Fruit fly (Drosophila melanogaster) whole organism, embryonic: Measurements from ENCODE around the gene c12.2.
A peak's percentile ranks its signal among the peaks of the same experiment; 100 is the strongest.

Source experiments
- Asciz ChIP-seq: fragments of 200-800 bp; sonication (Bioruptor generic); optimal IDR thresholded peaks from 2 replicates; lab custom pipeline; 2017; ENCODE audit warnings: missing biosample characterization, mild to moderate bottlenecking, missing genetic modification characterization, missing genetic modification reagents
- B-H1 ChIP-seq: fragments of 200-800 bp; sonication (Bioruptor generic); IDR thresholded peaks from 3 replicates; pipeline ENCODE4 v1.3.6; 2022; ENCODE audit warnings: missing biosample characterization, missing genetic modification characterization
- BEAF-32 ChIP-seq: fragments of 200-800 bp; sonication (Bioruptor generic); optimal IDR thresholded peaks from 3 replicates; lab custom pipeline; 2017; ENCODE audit warnings: missing biosample characterization, missing genetic modification characterization, mild to moderate bottlenecking, moderate library complexity, missing genetic modification reagents
- Bgb ChIP-seq: fragments of 200-800 bp; sonication (Bioruptor generic); IDR thresholded peaks from 2 replicates; pipeline ENCODE4 v1.3.6; 2022; ENCODE audit warnings: missing biosample characterization, missing genetic modification characterization; ENCODE audit not compliant: partially characterized antibody
- BtbVII ChIP-seq: fragments of 200-800 bp; sonication (Bioruptor generic); optimal IDR thresholded peaks from 3 replicates; lab custom pipeline; 2017; ENCODE audit warnings: missing biosample characterization, mild to moderate bottlenecking, missing genetic modification characterization
- CG10147 ChIP-seq: fragments of 200-800 bp; sonication (Bioruptor generic); optimal IDR thresholded peaks from 2 replicates; lab custom pipeline; 2019; ENCODE audit warnings: missing biosample characterization, mild to moderate bottlenecking, missing genetic modification characterization, moderate library complexity
- CG10274 ChIP-seq: fragments of 200-800 bp; sonication (Bioruptor generic); optimal IDR thresholded peaks from 3 replicates; lab custom pipeline; 2017; ENCODE audit warnings: missing biosample characterization, mild to moderate bottlenecking, missing genetic modification characterization
- CG11456 ChIP-seq: fragments of 200-800 bp; sonication (Bioruptor generic); IDR thresholded peaks from 3 replicates; pipeline ENCODE4 v1.3.6; 2022; ENCODE audit warnings: missing biosample characterization, missing genetic modification characterization
- CG11696 ChIP-seq: fragments of 200-800 bp; sonication (Bioruptor generic); IDR thresholded peaks from 2 replicates; pipeline ENCODE4 v1.3.6; 2022; ENCODE audit warnings: missing biosample characterization, missing genetic modification characterization
- CG12659 ChIP-seq: fragments of 200-800 bp; sonication (Bioruptor generic); optimal IDR thresholded peaks from 3 replicates; lab custom pipeline; 2017; ENCODE audit warnings: mild to moderate bottlenecking, missing biosample characterization, missing genetic modification reagents, missing genetic modification characterization
- CG12769 ChIP-seq: fragments of 200-800 bp; sonication (Bioruptor generic); optimal IDR thresholded peaks from 2 replicates; lab custom pipeline; 2019; ENCODE audit warnings: missing biosample characterization, mild to moderate bottlenecking, missing genetic modification characterization, moderate library complexity
- CG12942 ChIP-seq: fragments of 200-800 bp; sonication (Bioruptor generic); optimal IDR thresholded peaks from 3 replicates; lab custom pipeline; 2016; ENCODE audit warnings: missing biosample characterization, missing genetic modification characterization
- CG15479 ChIP-seq: fragments of 200-800 bp; sonication (Bioruptor generic); optimal IDR thresholded peaks from 3 replicates; lab custom pipeline; 2019; ENCODE audit warnings: missing biosample characterization, mild to moderate bottlenecking, missing genetic modification characterization, moderate library complexity
- CG17361 ChIP-seq: fragments of 200-800 bp; sonication (Bioruptor generic); IDR thresholded peaks from 3 replicates; pipeline ENCODE4 v1.3.6; 2022; ENCODE audit warnings: missing biosample characterization, missing genetic modification characterization
- CG18619 ChIP-seq: fragments of 200-800 bp; sonication (Bioruptor generic); optimal IDR thresholded peaks from 3 replicates; lab custom pipeline; 2017; ENCODE audit warnings: missing biosample characterization, mild to moderate bottlenecking, missing genetic modification characterization
- CG2129 ChIP-seq: fragments of 200-800 bp; sonication (Bioruptor generic); IDR thresholded peaks from 2 replicates; pipeline ENCODE4 v1.3.6; 2022; ENCODE audit warnings: missing biosample characterization, missing genetic modification characterization; ENCODE audit not compliant: partially characterized antibody
- CG2678 ChIP-seq: fragments of 200-800 bp; sonication (Bioruptor generic); optimal IDR thresholded peaks from 3 replicates; lab custom pipeline; 2019; ENCODE audit warnings: missing biosample characterization, mild to moderate bottlenecking, missing genetic modification characterization, moderate library complexity
- CG30020 ChIP-seq: fragments of 200-800 bp; optimal IDR thresholded peaks from 2 replicates; lab custom pipeline; 2019; ENCODE audit warnings: missing biosample characterization, mild to moderate bottlenecking, missing genetic modification characterization, moderate library complexity
- CG31365 ChIP-seq: fragments of 200-800 bp; sonication (Bioruptor generic); optimal IDR thresholded peaks from 2 replicates; lab custom pipeline; 2018; ENCODE audit warnings: missing biosample characterization, mild to moderate bottlenecking, missing genetic modification characterization
- CG34224 ChIP-seq: fragments of 200-800 bp; sonication (Bioruptor generic); IDR thresholded peaks from 3 replicates; pipeline ENCODE4 v1.3.6; 2022; ENCODE audit warnings: missing biosample characterization, missing genetic modification characterization; ENCODE audit not compliant: partially characterized antibody
- CG34376 ChIP-seq: fragments of 200-800 bp; sonication (Bioruptor generic); optimal IDR thresholded peaks from 2 replicates; lab custom pipeline; 2018; ENCODE audit warnings: missing biosample characterization, mild to moderate bottlenecking, missing genetic modification characterization
- CG4360 ChIP-seq: fragments of 200-800 bp; sonication (Bioruptor generic); IDR thresholded peaks from 2 replicates; pipeline ENCODE4 v1.3.6; 2022; ENCODE audit warnings: missing biosample characterization, missing genetic modification characterization
- CG6175 ChIP-seq: fragments of 200-800 bp; sonication (Bioruptor generic); IDR thresholded peaks from 3 replicates; pipeline ENCODE4 v1.3.6; 2022; ENCODE audit warnings: missing biosample characterization, missing genetic modification characterization
- CG6254 ChIP-seq: fragments of 200-800 bp; sonication (Bioruptor generic); optimal IDR thresholded peaks from 3 replicates; lab custom pipeline; 2017; ENCODE audit warnings: mild to moderate bottlenecking, missing biosample characterization, missing genetic modification reagents, missing genetic modification characterization
- CG6765 ChIP-seq: fragments of 200-800 bp; sonication (Bioruptor generic); optimal IDR thresholded peaks from 3 replicates; lab custom pipeline; 2017; ENCODE audit warnings: missing biosample characterization, mild to moderate bottlenecking, missing genetic modification characterization
- CG8290 ChIP-seq, 3 experiments: fragments of 200-800 bp; sonication (Bioruptor generic); optimal IDR thresholded peaks; 2 replicates each; lab custom pipeline; 2016 to 2019; ENCODE audit warnings: missing biosample characterization in 3 of 3, missing genetic modification characterization in 3 of 3, mild to moderate bottlenecking in 2 of 3, moderate library complexity in 1 of 3
- D19B ChIP-seq: fragments of 200-800 bp; sonication (Bioruptor generic); optimal IDR thresholded peaks from 2 replicates; lab custom pipeline; 2017; ENCODE audit warnings: missing biosample characterization, mild to moderate bottlenecking, missing genetic modification characterization
- Dll ChIP-seq: fragments of 200-800 bp; sonication (Bioruptor generic); IDR thresholded peaks from 4 replicates; pipeline ENCODE4 v1.3.6; 2022; ENCODE audit warnings: missing biosample characterization, missing genetic modification characterization; ENCODE audit not compliant: partially characterized antibody
- Fer3 ChIP-seq: fragments of 200-800 bp; sonication (Bioruptor generic); optimal IDR thresholded peaks from 2 replicates; lab custom pipeline; 2018; ENCODE audit warnings: missing biosample characterization, mild to moderate bottlenecking, missing genetic modification characterization, moderate library complexity
- Lhr ChIP-seq: fragments of 200-800 bp; sonication (Bioruptor generic); optimal IDR thresholded peaks from 3 replicates; lab custom pipeline; 2017; ENCODE audit warnings: mild to moderate bottlenecking, missing biosample characterization, missing genetic modification reagents, missing genetic modification characterization
- Neu2 ChIP-seq: fragments of 200-800 bp; sonication (Bioruptor generic); optimal IDR thresholded peaks from 3 replicates; lab custom pipeline; 2016; ENCODE audit warnings: missing biosample characterization, missing genetic modification characterization, borderline replicate concordance
- YL-1 ChIP-seq: fragments of 200-800 bp; sonication (Bioruptor generic); optimal IDR thresholded peaks from 3 replicates; lab custom pipeline; 2017; ENCODE audit warnings: missing biosample characterization, mild to moderate bottlenecking, missing genetic modification characterization
- ap ChIP-seq: fragments of 200-800 bp; sonication (Bioruptor generic); IDR thresholded peaks from 2 replicates; pipeline ENCODE4 v1.3.6; 2022; ENCODE audit warnings: missing biosample characterization, missing genetic modification characterization
- chinmo ChIP-seq: fragments of 200-800 bp; sonication (Bioruptor generic); IDR thresholded peaks from 4 replicates; pipeline ENCODE4 v1.3.6; 2022; ENCODE audit warnings: missing biosample characterization, missing genetic modification characterization; ENCODE audit not compliant: partially characterized antibody
- crc ChIP-seq: fragments of 200-800 bp; sonication (Bioruptor generic); optimal IDR thresholded peaks from 2 replicates; lab custom pipeline; 2016; ENCODE audit warnings: missing biosample characterization, missing genetic modification characterization
- cwo ChIP-seq: fragments of 200-800 bp; sonication (Bioruptor generic); optimal IDR thresholded peaks from 3 replicates; lab custom pipeline; 2017; ENCODE audit warnings: missing biosample characterization, missing genetic modification characterization, mild to moderate bottlenecking, moderate library complexity, missing genetic modification reagents
- fu2 ChIP-seq: fragments of 200-800 bp; sonication (Bioruptor generic); optimal IDR thresholded peaks from 2 replicates; lab custom pipeline; 2016; ENCODE audit warnings: missing biosample characterization, missing genetic modification characterization
- gcm ChIP-seq: fragments of 200-800 bp; sonication (Bioruptor generic); optimal IDR thresholded peaks from 2 replicates; lab custom pipeline; 2019; ENCODE audit warnings: missing biosample characterization, mild to moderate bottlenecking, missing genetic modification characterization, moderate library complexity
- gsb ChIP-seq: fragments of 200-800 bp; sonication (Bioruptor generic); IDR thresholded peaks from 2 replicates; pipeline ENCODE4 v1.3.6; 2022; ENCODE audit warnings: missing biosample characterization, missing genetic modification characterization
- lola ChIP-seq, 3 experiments: fragments of >200 bp in 2 of 3; fragments of 200-800 bp in 1 of 3; sonication (Bioruptor generic) in 1 of 3; optimal IDR thresholded peaks; 2 replicates each; lab custom pipeline; 2017 to 2019; ENCODE audit warnings: missing biosample characterization in 3 of 3, missing genetic modification characterization in 3 of 3, mild to moderate bottlenecking in 1 of 3, moderate library complexity in 1 of 3
- mirr ChIP-seq: fragments of 200-800 bp; sonication (Bioruptor generic); optimal IDR thresholded peaks from 3 replicates; lab custom pipeline; 2018; ENCODE audit warnings: missing biosample characterization, mild to moderate bottlenecking, missing genetic modification characterization
- mld ChIP-seq: fragments of 200-800 bp; sonication (Bioruptor generic); IDR thresholded peaks from 3 replicates; pipeline ENCODE4 v1.3.6; 2022; ENCODE audit warnings: missing biosample characterization, missing genetic modification characterization; ENCODE audit not compliant: partially characterized antibody
- repo ChIP-seq: fragments of 200-800 bp; sonication (Bioruptor generic); optimal IDR thresholded peaks from 2 replicates; lab custom pipeline; 2016; ENCODE audit warnings: missing biosample characterization, missing genetic modification characterization
- sna ChIP-seq: fragments of 200-800 bp; sonication (Bioruptor generic); IDR thresholded peaks from 2 replicates; pipeline ENCODE4 v1.3.6; 2022; ENCODE audit warnings: missing biosample characterization, missing genetic modification characterization; ENCODE audit not compliant: partially characterized antibody
- sr ChIP-seq: fragments of 200-800 bp; sonication (Bioruptor generic); IDR thresholded peaks from 3 replicates; pipeline ENCODE4 v1.3.6; 2022; ENCODE audit warnings: missing biosample characterization, missing genetic modification characterization
- tap ChIP-seq: fragments of 200-800 bp; optimal IDR thresholded peaks from 3 replicates; lab custom pipeline; 2019; ENCODE audit warnings: missing biosample characterization, mild to moderate bottlenecking, missing genetic modification characterization, moderate library complexity
- tll ChIP-seq, 2 experiments: fragments of 200-800 bp in 1 of 2; fragments of >200 bp in 1 of 2; sonication (Bioruptor generic) in 1 of 2; optimal IDR thresholded peaks; 2 replicates each; lab custom pipeline; 2017 to 2019; ENCODE audit warnings: missing biosample characterization in 2 of 2, missing genetic modification characterization in 2 of 2, mild to moderate bottlenecking in 1 of 2, moderate library complexity in 1 of 2

The c12.2 gene

DNA sequence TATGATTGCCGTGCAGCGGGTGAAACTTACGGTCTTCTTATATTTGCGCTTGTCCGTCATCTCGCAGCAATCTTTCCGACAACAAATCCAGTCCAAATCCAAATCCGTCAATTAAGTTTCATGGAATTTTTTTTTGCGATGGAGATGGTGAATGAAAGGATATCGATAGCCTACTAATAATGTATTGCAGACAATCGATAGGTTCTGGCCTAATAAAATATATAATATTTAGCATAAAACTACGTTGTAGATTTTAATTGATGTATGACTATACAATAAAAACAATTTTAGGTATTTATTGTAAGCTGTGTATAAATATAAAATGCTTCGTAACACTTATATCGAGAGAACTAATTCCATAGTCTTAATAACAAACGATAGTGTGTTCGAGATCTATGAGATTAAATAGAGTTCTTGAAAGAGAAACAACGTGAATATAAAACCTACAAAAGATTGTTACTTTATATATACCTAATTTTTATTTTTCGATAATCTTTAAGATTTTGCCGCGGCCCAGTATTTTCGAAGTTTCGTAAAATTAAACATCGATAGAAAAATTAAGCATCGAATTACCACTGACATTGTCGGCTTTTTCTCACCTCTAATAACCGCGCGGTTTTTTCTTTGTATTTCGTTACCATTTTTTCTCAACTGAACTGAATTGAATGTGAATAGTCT, 46.2 kb upstream of the c12.2 start, which contains the start of the genes Cfp1 and Aladin (continued):
- TF ChIP-seq mirr = no peak
- no peak for TF ChIP-seq ap (GFP tag; lab: Robert Waterston, UW)
- TF ChIP-seq Fer3 (tag; lab: Kevin White, UChicago) = no peak
- TF ChIP-seq sr (GFP tag; lab: Robert Waterston, UW) = no peak
- no peak for TF ChIP-seq CG10147 (GFP tag; lab: Kevin White, UChicago)
- TF ChIP-seq tap (tag; lab: Kevin White, UChicago) = no peak
- TF ChIP-seq chinmo (GFP tag; lab: Robert Waterston, UW) = 0 out of 4 replicates have a peak, but pooled peaks have one; percentile 28
- TF ChIP-seq CG6254 (GFP tag; lab: Kevin White, UChicago) = no peak
- TF ChIP-seq CG11696 (GFP tag; lab: Robert Waterston, UW) = no peak
- TF ChIP-seq YL-1 = no peak
- TF ChIP-seq repo (GFP tag; lab: Kevin White, UChicago) = no peak
- TF ChIP-seq sna (GFP tag; lab: Robert Waterston, UW) = no peak
- no peak for TF ChIP-seq CG12942 (GFP tag; lab: Kevin White, UChicago)
- TF ChIP-seq CG12769 (tag; lab: Kevin White, UChicago) = no peak
- no peak for TF ChIP-seq CG18619 (GFP tag; lab: Kevin White, UChicago)
- TF ChIP-seq lola (GFP tag; optimal IDR thresholded peaks at IDR 0.05; lab: Kevin White, UChicago) = peak in 1 of 3 experiments; percentile 5
- no peak for TF ChIP-seq Lhr
- TF ChIP-seq CG12659 = no peak
- TF ChIP-seq CG6765 = no peak
- TF ChIP-seq fu2 = no peak
- no peak for TF ChIP-seq BtbVII (GFP tag; lab: Kevin White, UChicago)
- no peak for TF ChIP-seq Neu2
- TF ChIP-seq Dll (GFP tag; lab: Robert Waterston, UW) = peak; percentile 70; the same call in 3 of the 4 replicates
- no peak for TF ChIP-seq Asciz (GFP tag; lab: Kevin White, UChicago)
- TF ChIP-seq CG6175 = no peak
- no peak for TF ChIP-seq tll (GFP tag; optimal IDR thresholded peaks at IDR 0.05; lab: Kevin White, UChicago)
- TF ChIP-seq gsb (GFP tag; lab: Robert Waterston, UW) = no peak
- TF ChIP-seq CG34376 (GFP tag; lab: Kevin White, UChicago) = no peak
- TF ChIP-seq CG34224 (GFP tag; lab: Robert Waterston, UW) = peak; percentile 37; the same call in 2 of the 3 replicates
- TF ChIP-seq cwo (GFP tag; lab: Kevin White, UChicago) = no peak
- no peak for TF ChIP-seq CG2678
- no peak for TF ChIP-seq crc (GFP tag; lab: Kevin White, UChicago)
- no peak; the same call in 1 of the 2 replicates for TF ChIP-seq CG2129 (GFP tag; lab: Robert Waterston, UW)
- TF ChIP-seq BEAF-32 = peak; percentile 77
- TF ChIP-seq mld (GFP tag; lab: Robert Waterston, UW) = no peak; the same call in 2 of the 3 replicates
- TF ChIP-seq D19B (GFP tag; lab: Kevin White, UChicago) = no peak
- peak; percentile 27 for TF ChIP-seq CG30020
- no peak for TF ChIP-seq CG8290 (GFP tag; optimal IDR thresholded peaks at IDR 0.05; lab: Kevin White, UChicago)
- TF ChIP-seq CG8290 (tag; optimal IDR thresholded peaks at IDR 0.05; lab: Kevin White, UChicago) = no peak
- no peak for TF ChIP-seq CG11456 (GFP tag; lab: Robert Waterston, UW)
- TF ChIP-seq gcm (GFP tag; lab: Kevin White, UChicago) = no peak
- TF ChIP-seq CG17361 = no peak; the same call in 2 of the 3 replicates
- no peak for TF ChIP-seq CG10274 (GFP tag; lab: Kevin White, UChicago)
- TF ChIP-seq CG31365 (tag; lab: Kevin White, UChicago) = no peak
- TF ChIP-seq B-H1 (GFP tag; lab: Robert Waterston, UW) = no peak
- no peak for TF ChIP-seq CG4360 (GFP tag; lab: Robert Waterston, UW)
- TF ChIP-seq CG15479 (GFP tag; lab: Kevin White, UChicago) = no peak
- peak; percentile 33 for TF ChIP-seq Bgb (GFP tag; lab: Robert Waterston, UW)
